Fruit fly (Drosophila melanogaster): ENCODE results near the gene CG31668.
A peak's percentile ranks its signal among the peaks of the same experiment; 100 is the strongest.

DNA sequence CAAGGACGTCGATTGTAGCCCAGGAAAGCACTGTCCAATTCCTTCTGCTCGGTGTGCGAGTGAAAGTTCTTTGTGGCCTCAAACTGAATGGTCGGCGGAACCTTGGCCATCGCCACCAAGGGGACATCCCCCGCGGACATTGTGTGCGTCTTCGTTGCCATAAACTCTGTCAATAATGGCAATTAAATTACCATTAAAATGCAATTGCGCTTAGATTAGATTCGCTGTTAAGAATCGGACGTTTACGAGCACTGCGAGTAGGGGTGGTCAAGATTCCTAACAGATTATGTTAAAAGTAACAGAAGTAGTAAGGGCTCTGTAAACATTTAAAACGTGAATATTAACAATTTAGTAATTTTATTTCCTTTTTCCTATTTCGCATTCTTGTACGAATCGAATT lies 10.1 kb upstream of the CG31668 start, which contains the start of gene daed:
- TF ChIP-seq CG7045 (GFP tag; optimal IDR thresholded peaks at IDR 0.05) = no peak
- peak; percentile 64 for TF ChIP-seq CG7101 (tag; optimal IDR thresholded peaks at IDR 0.05)
- no peak for TF ChIP-seq tj (GFP tag; optimal IDR thresholded peaks at IDR 0.05)
- peak; percentile 34 for TF ChIP-seq cic (GFP tag; optimal IDR thresholded peaks at IDR 0.05)
- TF ChIP-seq toe (GFP tag; optimal IDR thresholded peaks at IDR 0.05) = no peak
- peak; percentile 9 for TF ChIP-seq bab1 (GFP tag; optimal IDR thresholded peaks at IDR 0.05)
